Worm (Caenorhabditis elegans) whole organism, late embryonic: ENCODE data around the gene col-106.

Experiments used
- C08G9.2 ChIP-seq: sonication (generic microtip); optimal IDR thresholded peaks from 2 replicates; lab custom pipeline; 2016; ENCODE audit warnings: mild to moderate bottlenecking, missing genetic modification characterization, moderate library complexity, missing compliant biosample characterization
- K02D7.2 ChIP-seq: sonication (generic microtip); optimal IDR thresholded peaks from 2 replicates; lab custom pipeline; 2017; ENCODE audit warnings: mild to moderate bottlenecking, missing genetic modification characterization, missing compliant biosample characterization
- K09A11.1 ChIP-seq: sonication (generic microtip); optimal IDR thresholded peaks from 2 replicates; lab custom pipeline; 2017; ENCODE audit warnings: antibody characterized with exemption, mild to moderate bottlenecking, missing genetic modification characterization, missing compliant biosample characterization; ENCODE audit not compliant: insufficient read depth
- T23F11.4 ChIP-seq: fragments of 200-800 bp; sonication (Bioruptor generic); optimal IDR thresholded peaks from 2 replicates; lab custom pipeline; 2018; ENCODE audit warnings: mild to moderate bottlenecking, missing genetic modification characterization, missing compliant biosample characterization
- Y22D7AL.16 ChIP-seq: sonication (generic microtip); optimal IDR thresholded peaks from 2 replicates; lab custom pipeline; 2016; ENCODE audit warnings: missing genetic modification characterization, missing compliant biosample characterization
- ahr-1 ChIP-seq: sonication (generic microtip); optimal IDR thresholded peaks from 2 replicates; lab custom pipeline; 2016; ENCODE audit warnings: missing genetic modification characterization, missing compliant biosample characterization
- ama-1 ChIP-seq: fragments of 150-350 bp; optimal IDR thresholded peaks from 2 replicates; lab custom pipeline; 2014
- ceh-14 ChIP-seq: sonication (generic microtip); optimal IDR thresholded peaks from 2 replicates; lab custom pipeline; 2016; ENCODE audit warnings: missing genotype, missing genetic modification characterization, missing compliant biosample characterization
- ceh-18 ChIP-seq: sonication (generic microtip); optimal IDR thresholded peaks from 2 replicates; lab custom pipeline; 2016; ENCODE audit warnings: missing genetic modification characterization, missing compliant biosample characterization
- ceh-2 ChIP-seq: sonication (generic microtip); optimal IDR thresholded peaks from 2 replicates; lab custom pipeline; 2016; ENCODE audit warnings: missing genotype, missing genetic modification characterization, missing compliant biosample characterization
- ceh-22 ChIP-seq: sonication (generic microtip); optimal IDR thresholded peaks from 2 replicates; lab custom pipeline; 2017; ENCODE audit warnings: missing biosample characterization, missing genetic modification characterization
- ceh-24 ChIP-seq: sonication (generic microtip); optimal IDR thresholded peaks from 2 replicates; lab custom pipeline; 2016; ENCODE audit warnings: mild to moderate bottlenecking, missing genetic modification characterization, missing compliant biosample characterization
- ceh-31 ChIP-seq: sonication (generic microtip); optimal IDR thresholded peaks from 2 replicates; lab custom pipeline; 2016; ENCODE audit warnings: missing genetic modification characterization, missing compliant biosample characterization
- ceh-34 ChIP-seq: sonication (generic microtip); optimal IDR thresholded peaks from 2 replicates; lab custom pipeline; 2016; ENCODE audit warnings: mild to moderate bottlenecking, missing genetic modification characterization, missing compliant biosample characterization
- ceh-45 ChIP-seq: fragments of 200-800 bp; sonication (Bioruptor generic); IDR thresholded peaks from 2 replicates; pipeline ENCODE4 v1.3.6; 2022; ENCODE audit warnings: missing genetic modification reagents, missing genetic modification characterization, missing compliant biosample characterization
- ceh-6 ChIP-seq: fragments of 200-800 bp; sonication (Bioruptor generic); optimal IDR thresholded peaks from 2 replicates; lab custom pipeline; 2018; ENCODE audit warnings: mild to moderate bottlenecking, missing genetic modification characterization, missing compliant biosample characterization
- che-1 ChIP-seq: sonication (generic microtip); optimal IDR thresholded peaks from 2 replicates; lab custom pipeline; 2016; ENCODE audit warnings: mild to moderate bottlenecking, missing genetic modification characterization, missing compliant biosample characterization
- dve-1 ChIP-seq: sonication (generic microtip); optimal IDR thresholded peaks from 2 replicates; lab custom pipeline; 2017; ENCODE audit warnings: antibody characterized with exemption, mild to moderate bottlenecking, missing genetic modification characterization, missing compliant biosample characterization
- elt-2 ChIP-seq: sonication (generic microtip); optimal IDR thresholded peaks from 2 replicates; lab custom pipeline; 2016; ENCODE audit warnings: missing genetic modification reagents, missing genetic modification characterization, missing compliant biosample characterization
- elt-4 ChIP-seq: sonication (generic microtip); optimal IDR thresholded peaks from 2 replicates; lab custom pipeline; 2016; ENCODE audit warnings: missing genetic modification characterization, missing compliant biosample characterization
- ets-4 ChIP-seq: sonication (generic microtip); optimal IDR thresholded peaks from 2 replicates; lab custom pipeline; 2016; ENCODE audit warnings: missing genetic modification characterization, missing compliant biosample characterization
- fax-1 ChIP-seq: sonication (generic microtip); optimal IDR thresholded peaks from 2 replicates; lab custom pipeline; 2016; ENCODE audit warnings: missing genotype, missing genetic modification characterization, missing compliant biosample characterization
- fkh-10 ChIP-seq: fragments of 150-350 bp; optimal IDR thresholded peaks from 2 replicates; lab custom pipeline; 2014; ENCODE audit warnings: missing biosample characterization, missing genetic modification reagents, missing genetic modification characterization
- gmeb-2 ChIP-seq: sonication (generic microtip); optimal IDR thresholded peaks from 2 replicates; lab custom pipeline; 2016; ENCODE audit warnings: missing genetic modification characterization, inconsistent platforms, missing compliant biosample characterization
- hlh-30 ChIP-seq: sonication (generic microtip); optimal IDR thresholded peaks from 2 replicates; lab custom pipeline; 2017; ENCODE audit warnings: antibody characterized with exemption, missing genetic modification characterization, missing compliant biosample characterization; ENCODE audit not compliant: insufficient read depth
- hlh-6 ChIP-seq: sonication (generic microtip); optimal IDR thresholded peaks from 2 replicates; lab custom pipeline; 2016; ENCODE audit warnings: missing genotype, missing genetic modification characterization, missing compliant biosample characterization
- lim-6 ChIP-seq: sonication (generic microtip); optimal IDR thresholded peaks from 2 replicates; lab custom pipeline; 2016; ENCODE audit warnings: missing genetic modification characterization, missing compliant biosample characterization
- madf-2 ChIP-seq: sonication (generic microtip); optimal IDR thresholded peaks from 2 replicates; lab custom pipeline; 2017; ENCODE audit warnings: missing genetic modification characterization, missing compliant biosample characterization
- mec-3 ChIP-seq: sonication (generic microtip); optimal IDR thresholded peaks from 2 replicates; lab custom pipeline; 2016; ENCODE audit warnings: borderline replicate concordance, missing genetic modification characterization, missing compliant biosample characterization
- nhr-232 ChIP-seq: sonication (generic microtip); optimal IDR thresholded peaks from 2 replicates; lab custom pipeline; 2016; ENCODE audit warnings: missing genetic modification characterization, missing compliant biosample characterization
- npax-4 ChIP-seq: sonication (generic microtip); optimal IDR thresholded peaks from 2 replicates; lab custom pipeline; 2016; ENCODE audit warnings: missing genetic modification characterization, missing compliant biosample characterization
- pag-3 ChIP-seq: sonication (generic microtip); optimal IDR thresholded peaks from 2 replicates; lab custom pipeline; 2016; ENCODE audit warnings: missing compliant biosample characterization, missing genetic modification characterization, borderline replicate concordance
- pax-1 ChIP-seq: fragments of 150-350 bp; optimal IDR thresholded peaks from 2 replicates; lab custom pipeline; 2014; ENCODE audit warnings: missing biosample characterization, missing genetic modification characterization
- pha-2 ChIP-seq: sonication (generic microtip); optimal IDR thresholded peaks from 2 replicates; lab custom pipeline; 2017; ENCODE audit warnings: mild to moderate bottlenecking, missing genetic modification characterization, missing compliant biosample characterization
- pqm-1 ChIP-seq: sonication (generic microtip); optimal IDR thresholded peaks from 2 replicates; lab custom pipeline; 2016; ENCODE audit warnings: missing genetic modification characterization, missing compliant biosample characterization
- pros-1 ChIP-seq: fragments of 150-350 bp; optimal IDR thresholded peaks from 2 replicates; lab custom pipeline; 2014; ENCODE audit warnings: missing biosample characterization, missing genetic modification reagents, missing genetic modification characterization
- ref-2 ChIP-seq: sonication (generic microtip); optimal IDR thresholded peaks from 2 replicates; lab custom pipeline; 2016; ENCODE audit warnings: missing genetic modification characterization, missing compliant biosample characterization
- rnt-1 ChIP-seq: sonication (generic microtip); optimal IDR thresholded peaks from 2 replicates; lab custom pipeline; 2016; ENCODE audit warnings: missing genetic modification characterization, missing compliant biosample characterization
- sox-4 ChIP-seq: sonication (generic microtip); optimal IDR thresholded peaks from 2 replicates; lab custom pipeline; 2017; ENCODE audit warnings: mild to moderate bottlenecking, missing genetic modification characterization, inconsistent platforms, missing compliant biosample characterization
- syd-9 ChIP-seq: sonication (generic microtip); optimal IDR thresholded peaks from 2 replicates; lab custom pipeline; 2016; ENCODE audit warnings: mild to moderate bottlenecking, missing genetic modification characterization, moderate library complexity, missing compliant biosample characterization
- tbx-2 ChIP-seq: sonication (generic microtip); optimal IDR thresholded peaks from 2 replicates; lab custom pipeline; 2016; ENCODE audit warnings: missing genetic modification characterization, missing compliant biosample characterization
- unc-3 ChIP-seq, 2 experiments: fragments of 200-800 bp in 1 of 2; sonication (Bioruptor generic) in 1 of 2; sonication (generic microtip) in 1 of 2; conservative IDR thresholded peaks in 1 of 2; optimal IDR thresholded peaks in 1 of 2; 2 replicates each; pipeline versions ENCODE4 v1.3.6 to Lab custom; 2016 to 2022; ENCODE audit warnings: missing compliant biosample characterization in 2 of 2, missing genetic modification characterization in 2 of 2, missing genetic modification reagents in 1 of 2
- unc-42 ChIP-seq: sonication (generic microtip); optimal IDR thresholded peaks from 2 replicates; lab custom pipeline; 2016; ENCODE audit warnings: missing genotype, missing genetic modification characterization, missing compliant biosample characterization
- zip-5 ChIP-seq: sonication (generic microtip); optimal IDR thresholded peaks from 2 replicates; lab custom pipeline; 2016; ENCODE audit warnings: missing genetic modification characterization, missing compliant biosample characterization

Gene col-106

DNA sequence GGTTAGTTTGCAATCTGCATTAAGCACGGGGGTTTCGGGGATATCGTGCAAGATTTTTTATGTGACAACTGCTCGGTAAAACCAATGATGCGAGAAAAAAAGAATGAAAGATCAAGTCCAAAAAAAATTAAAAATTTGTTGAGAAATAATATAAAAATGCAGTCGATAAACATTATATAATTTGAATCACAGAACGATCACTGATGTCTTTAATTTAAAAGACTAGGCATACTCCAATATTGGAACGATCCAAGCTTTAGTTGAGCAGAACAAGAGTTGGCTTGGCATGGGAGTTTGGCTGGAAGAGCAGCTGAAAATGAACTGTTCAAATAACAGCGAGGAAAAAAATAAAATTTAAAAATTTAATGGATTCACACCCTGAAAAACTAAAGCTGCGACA lies 33.3 kb downstream of the col-106 start, which contains the start of gene clec-171:
TSS of gene clec-171 (minus strand) at position 101 of the 400 bp plus-strand sequence.
- no peak for TF ChIP-seq elt-2 (tag; lab: Kevin White, UChicago)
- TF ChIP-seq unc-3 (GFP tag; conservative IDR thresholded peaks at IDR 0.05; lab: Robert Waterston, UW), result no peak
- no peak for TF ChIP-seq unc-3 (tag; optimal IDR thresholded peaks at IDR 0.05; lab: Kevin White, UChicago)
- no peak for TF ChIP-seq hlh-6
- TF ChIP-seq mec-3 (tag; lab: Kevin White, UChicago), result no peak
- no peak for TF ChIP-seq syd-9 (tag; lab: Kevin White, UChicago)
- TF ChIP-seq ahr-1, result no peak
- no peak for TF ChIP-seq ceh-14 (tag; lab: Kevin White, UChicago)
- TF ChIP-seq ceh-45 (GFP tag; lab: Robert Waterston, UW), result no peak
- TF ChIP-seq hlh-30 (tag; lab: Kevin White, UChicago), result no peak
- TF ChIP-seq tbx-2 (tag; lab: Kevin White, UChicago), result no peak
- TF ChIP-seq pag-3, result no peak
- TF ChIP-seq che-1, result no peak
- no peak for TF ChIP-seq gmeb-2 (tag; lab: Kevin White, UChicago)
- no peak for TF ChIP-seq K02D7.2 (tag; lab: Kevin White, UChicago)
- TF ChIP-seq pqm-1 (tag; lab: Kevin White, UChicago), result no peak
- TF ChIP-seq npax-4 (tag; lab: Kevin White, UChicago), result no peak
- no peak for TF ChIP-seq C08G9.2
- TF ChIP-seq sox-4 (tag; lab: Kevin White, UChicago), result no peak
- no peak for TF ChIP-seq K09A11.1 (tag; lab: Kevin White, UChicago)
- TF ChIP-seq ceh-22 (tag; lab: Kevin White, UChicago), result no peak
- TF ChIP-seq, all 69 proteins: peak for 0

DNA sequence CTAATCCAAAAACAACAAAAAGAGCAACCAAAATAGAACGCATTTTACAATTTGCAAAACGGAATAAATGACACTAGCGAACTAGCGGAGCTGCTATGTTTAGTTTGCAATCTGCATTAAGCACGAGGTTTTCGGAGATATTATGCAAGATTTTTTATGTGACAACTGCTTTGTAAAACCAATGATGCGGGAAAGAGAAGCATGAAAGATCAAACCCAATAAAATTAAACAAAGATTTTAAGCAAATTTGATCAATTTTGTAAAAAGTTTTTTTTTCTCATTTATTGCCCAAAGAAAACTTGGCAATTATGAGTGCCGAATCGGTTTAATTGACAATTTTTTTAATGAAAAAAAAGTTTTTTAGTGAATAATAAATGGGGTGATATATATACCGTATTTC lies 35.6 kb downstream of the col-106 start, which contains the start of gene Y77E11A.8:
TSS of gene Y77E11A.8 (minus strand) at position 101 of the 400 bp plus-strand sequence.
- TF ChIP-seq pax-1, result no peak
- no peak for TF ChIP-seq C08G9.2
- TF ChIP-seq zip-5, result no peak

DNA sequence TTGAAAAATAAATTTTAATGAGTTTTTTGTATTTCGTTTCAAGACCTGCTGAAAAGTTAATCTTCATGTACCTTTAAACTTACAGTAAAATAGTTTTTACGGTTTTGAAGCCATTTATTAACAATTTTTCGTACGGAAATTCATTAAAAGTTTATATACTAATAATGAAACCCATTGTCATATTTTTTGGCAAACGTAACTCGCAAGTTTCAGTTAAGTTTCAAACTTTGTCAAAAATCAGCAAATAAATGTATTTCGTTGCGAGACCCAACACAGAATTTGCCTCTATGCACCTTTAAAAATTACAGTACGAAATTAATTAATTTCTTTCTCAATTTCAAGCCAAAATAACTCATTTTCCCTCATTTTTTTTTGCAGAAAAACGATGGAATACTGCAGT lies 40.0 kb downstream of the col-106 start, which contains the start of gene jtr-1:
TSS of gene jtr-1 (plus strand) at position 327 of the 400 bp plus-strand sequence.
- no peak for TF ChIP-seq ceh-2 (tag; lab: Kevin White, UChicago)
- no peak for TF ChIP-seq dve-1 (tag; lab: Kevin White, UChicago)

DNA sequence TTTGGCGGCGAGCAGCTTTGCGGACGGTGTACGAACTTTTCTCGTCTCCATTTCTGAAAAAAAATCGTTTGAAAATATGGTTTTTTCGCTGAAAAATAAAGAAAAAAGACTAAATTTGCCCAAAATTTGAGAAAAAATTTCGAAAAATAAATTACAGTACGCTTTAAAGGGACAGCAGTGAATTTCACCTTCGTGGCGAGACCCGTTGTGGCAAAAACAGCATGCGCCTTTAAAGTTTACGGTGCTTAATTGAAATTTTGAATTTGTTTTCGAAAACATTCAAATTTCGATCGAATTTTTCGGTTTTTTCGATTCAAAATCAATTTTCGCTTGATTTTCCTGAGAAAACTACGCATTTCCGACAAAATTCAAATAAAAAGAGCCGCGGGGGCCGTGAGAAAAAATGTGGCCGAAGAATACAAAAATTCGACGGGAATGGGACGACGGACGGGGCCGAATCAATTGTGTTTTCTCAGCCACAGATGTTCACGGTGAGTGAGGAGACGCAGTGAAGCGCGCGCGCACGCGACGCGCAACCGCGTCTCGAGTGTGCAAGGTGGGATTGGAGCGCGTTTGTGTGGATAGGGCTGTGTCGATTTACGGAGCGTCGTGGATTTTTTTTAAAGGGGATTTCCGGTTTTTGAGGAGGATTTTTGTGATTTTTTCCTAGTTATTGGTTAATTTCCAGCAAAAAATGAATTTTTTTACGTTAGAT lies 40.6 kb downstream of the col-106 start, which contains the start of gene Y77E11A.7:
TSS of gene Y77E11A.7 (minus strand) at position 55 of the 715 bp plus-strand sequence.
- no peak for TF ChIP-seq pha-2 (tag; lab: Kevin White, UChicago)
- TF ChIP-seq rnt-1, result peak; percentile 90
- TF ChIP-seq fax-1, result no peak
- peak; percentile 95 for TF ChIP-seq ceh-31
- peak; percentile 18 for TF ChIP-seq ceh-22 (tag; lab: Kevin White, UChicago)
- TF ChIP-seq C08G9.2, result peak; percentile 79
- TF ChIP-seq tbx-2 (tag; lab: Kevin White, UChicago), result peak; percentile 93
- TF ChIP-seq unc-42, result peak; percentile 94
- TF ChIP-seq ets-4, result peak; percentile 81
- TF ChIP-seq pax-1, result peak; percentile 66
- peak; percentile 58 for TF ChIP-seq ceh-2 (tag; lab: Kevin White, UChicago)
- peak; percentile 20 for TF ChIP-seq T23F11.4 (GFP tag; lab: Kevin White, UChicago)
- TF ChIP-seq Y22D7AL.16 (tag; lab: Kevin White, UChicago), result no peak
- peak; percentile 28 for TF ChIP-seq madf-2 (tag; lab: Kevin White, UChicago)
- TF ChIP-seq ama-1 (lab: Kevin White, UChicago), result no peak
- peak; percentile 97 for TF ChIP-seq hlh-30 (tag; lab: Kevin White, UChicago)
- TF ChIP-seq ceh-34 (tag; lab: Kevin White, UChicago), result peak; percentile 81
- peak; percentile 87 for TF ChIP-seq ceh-18 (tag; lab: Kevin White, UChicago)
- TF ChIP-seq ref-2, result peak; percentile 80
- TF ChIP-seq gmeb-2 (tag; lab: Kevin White, UChicago), result no peak
- no peak for TF ChIP-seq elt-4 (tag; lab: Kevin White, UChicago)
- TF ChIP-seq ceh-6, result no peak
- peak; percentile 62 for TF ChIP-seq ceh-14 (tag; lab: Kevin White, UChicago)
- no peak for TF ChIP-seq nhr-232 (tag; lab: Kevin White, UChicago)
- TF ChIP-seq fkh-10 (GFP tag; lab: Kevin White, UChicago), result no peak
- TF ChIP-seq ceh-24 (tag; lab: Kevin White, UChicago), result no peak
- no peak for TF ChIP-seq K02D7.2 (tag; lab: Kevin White, UChicago)
- peak; percentile 42 for TF ChIP-seq lim-6 (tag; lab: Kevin White, UChicago)
- TF ChIP-seq pros-1 (tag; lab: Kevin White, UChicago), result peak; percentile 94
- peak; percentile 39 for TF ChIP-seq zip-5
